Fruit fly (Drosophila melanogaster): Measurements from ENCODE around the gene rux.

DNA sequence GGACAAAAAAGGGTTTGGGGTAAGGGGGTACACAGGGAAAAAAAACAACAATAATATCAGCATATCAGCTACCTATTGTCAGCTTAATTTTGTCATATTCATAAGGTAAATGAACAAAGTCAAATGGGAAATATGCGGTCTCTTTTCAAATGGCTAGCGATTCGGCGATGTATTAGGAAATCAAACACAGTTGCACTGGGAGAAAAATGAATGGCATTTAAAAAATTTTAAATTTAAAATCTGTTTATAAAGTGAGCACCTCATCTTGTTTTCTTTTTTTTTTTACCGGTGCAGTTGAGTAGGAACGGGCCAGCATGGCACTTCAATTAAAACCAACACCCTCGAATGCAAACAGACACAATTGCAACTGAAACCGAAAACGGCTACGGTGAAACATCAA is 16.4 kb upstream of the rux start:
- TF ChIP-seq CG8478 (optimal IDR thresholded peaks at IDR 0.05) (no peak), EcR (GFP tag; optimal IDR thresholded peaks at IDR 0.05) (no peak), psq (optimal IDR thresholded peaks at IDR 0.05) (no peak), Dll (optimal IDR thresholded peaks at IDR 0.05) (no peak), pan (optimal IDR thresholded peaks at IDR 0.05) (no peak), usp (GFP tag; optimal IDR thresholded peaks at IDR 0.05) (no peak)

All from whole organism.